Worm (Caenorhabditis elegans): Measurements from ENCODE around the gene D2023.4.

D2023.4 gene

ce11 chrV:11798320-11798719 is 27.2 kb downstream of the D2023.4 start:
- TF ChIP-seq daf-12 (tag; optimal IDR thresholded peaks at IDR 0.05) = no peak
- no peak for TF ChIP-seq elt-3 (tag; optimal IDR thresholded peaks at IDR 0.05)
- TF ChIP-seq snpc-4 (tag; optimal IDR thresholded peaks at IDR 0.05) = no peak
- no peak for TF ChIP-seq nhr-28 (tag; optimal IDR thresholded peaks at IDR 0.05)
- no peak for TF ChIP-seq skn-1 (tag; optimal IDR thresholded peaks at IDR 0.05)
- no peak for TF ChIP-seq nhr-25 (tag; optimal IDR thresholded peaks at IDR 0.05)
- TF ChIP-seq pqm-1 (tag; optimal IDR thresholded peaks at IDR 0.05) = no peak
- TF ChIP-seq fkh-10 (GFP tag; optimal IDR thresholded peaks at IDR 0.05) = no peak
- no peak for TF ChIP-seq nfya-1 (tag; optimal IDR thresholded peaks at IDR 0.05; ENCODE audit: insufficient read depth)

ce11 chrV:11797272-11797855 is 28.2 kb downstream of the D2023.4 start:
- TF ChIP-seq nhr-25 (tag; optimal IDR thresholded peaks at IDR 0.05) (peak; percentile 79), ceh-28 (tag; optimal IDR thresholded peaks at IDR 0.05) (no peak), egl-5 (tag; optimal IDR thresholded peaks at IDR 0.05) (no peak), ama-1 (optimal IDR thresholded peaks at IDR 0.05) (no peak), nhr-28 (tag; optimal IDR thresholded peaks at IDR 0.05) (no peak), zag-1 (tag; optimal IDR thresholded peaks at IDR 0.05) (no peak), nhr-43 (tag; optimal IDR thresholded peaks at IDR 0.05; ENCODE audit: poor library complexity, severe bottlenecking) (peak; percentile 47)

ce11 chrV:11796343-11796742 is 29.2 kb downstream of the D2023.4 start:
- TF ChIP-seq pqm-1 (tag; optimal IDR thresholded peaks at IDR 0.05) (no peak), mdl-1 (tag; optimal IDR thresholded peaks at IDR 0.05) (no peak), snpc-4 (tag; optimal IDR thresholded peaks at IDR 0.05) (no peak), nhr-43 (tag; optimal IDR thresholded peaks at IDR 0.05; ENCODE audit: poor library complexity, severe bottlenecking) (peak; percentile 31), nhr-23 (tag; optimal IDR thresholded peaks at IDR 0.05) (peak; percentile 37), sea-2 (GFP tag; optimal IDR thresholded peaks at IDR 0.05) (no peak), tbx-2 (tag; optimal IDR thresholded peaks at IDR 0.05) (no peak), ceh-9 (tag; optimal IDR thresholded peaks at IDR 0.05) (no peak), elt-2 (tag; optimal IDR thresholded peaks at IDR 0.05) (no peak), ceh-28 (tag; optimal IDR thresholded peaks at IDR 0.05) (no peak), nfya-1 (tag; optimal IDR thresholded peaks at IDR 0.05; ENCODE audit: insufficient read depth) (no peak), lin-15B (tag; optimal IDR thresholded peaks at IDR 0.05) (no peak), egl-27 (tag; optimal IDR thresholded peaks at IDR 0.05) (no peak), nhr-11 (tag; optimal IDR thresholded peaks at IDR 0.05) (no peak), pha-4 (tag; optimal IDR thresholded peaks at IDR 0.05) (no peak), elt-1 (tag; optimal IDR thresholded peaks at IDR 0.05) (no peak), unc-62 (GFP tag; optimal IDR thresholded peaks at IDR 0.05) (no peak), daf-12 (tag; optimal IDR thresholded peaks at IDR 0.05) (no peak), nhr-237 (tag; optimal IDR thresholded peaks at IDR 0.05) (no peak), fkh-10 (GFP tag; optimal IDR thresholded peaks at IDR 0.05) (no peak), mml-1 (tag; optimal IDR thresholded peaks at IDR 0.05) (no peak), nhr-25 (tag; optimal IDR thresholded peaks at IDR 0.05) (no peak), aly-2 (tag; optimal IDR thresholded peaks at IDR 0.05) (no peak), zag-1 (tag; optimal IDR thresholded peaks at IDR 0.05) (no peak), jun-1 (tag; optimal IDR thresholded peaks at IDR 0.05) (peak; percentile 2)

- TF ChIP-seq nhr-25 (tag; optimal IDR thresholded peaks at IDR 0.05) (peak; percentile 23), ceh-28 (tag; optimal IDR thresholded peaks at IDR 0.05) (peak; percentile 47), sea-2 (GFP tag; optimal IDR thresholded peaks at IDR 0.05) (no peak), nhr-23 (tag; optimal IDR thresholded peaks at IDR 0.05) (peak; percentile 64)
Observed at ce11 chrV:11795352-11795751, 30.2 kb downstream of the D2023.4 start.

ce11 chrV:11794172-11794571 is 31.4 kb downstream of the D2023.4 start:
- TF ChIP-seq nhr-25 (tag; optimal IDR thresholded peaks at IDR 0.05) (peak; percentile 64), mml-1 (tag; optimal IDR thresholded peaks at IDR 0.05) (no peak), nhr-43 (tag; optimal IDR thresholded peaks at IDR 0.05; ENCODE audit: poor library complexity, severe bottlenecking) (peak; percentile 52)

- TF ChIP-seq nhr-12 (tag; optimal IDR thresholded peaks at IDR 0.05) (no peak), unc-62 (GFP tag; optimal IDR thresholded peaks at IDR 0.05) (no peak), unc-39 (tag; optimal IDR thresholded peaks at IDR 0.05) (no peak), eor-1 (tag; optimal IDR thresholded peaks at IDR 0.05) (no peak), nhr-77 (tag; optimal IDR thresholded peaks at IDR 0.05) (no peak), egl-5 (tag; optimal IDR thresholded peaks at IDR 0.05) (no peak), lin-15B (tag; optimal IDR thresholded peaks at IDR 0.05) (no peak), daf-12 (tag; optimal IDR thresholded peaks at IDR 0.05) (no peak), ceh-9 (tag; optimal IDR thresholded peaks at IDR 0.05) (no peak), elt-3 (tag; optimal IDR thresholded peaks at IDR 0.05) (no peak), jun-1 (tag; optimal IDR thresholded peaks at IDR 0.05) (no peak), ceh-28 (tag; optimal IDR thresholded peaks at IDR 0.05) (no peak)
Observed at ce11 chrV:11789474-11789873, 36.1 kb downstream of the D2023.4 start, which contains the start of gene D2023.1. TSS of gene D2023.1 (plus strand) at chrV:11789550.

Data from whole organism, L3 larva.